Fruit fly (Drosophila melanogaster) whole organism, prepupa: Measurements from ENCODE around the gene CG10631.

Experiments
- Blimp-1 ChIP-seq: fragments of 200-800 bp; sonication (Bioruptor generic); optimal IDR thresholded peaks from 3 replicates; lab custom pipeline; 2017; ENCODE audit warnings: missing biosample characterization, missing genetic modification characterization, mild to moderate bottlenecking, moderate library complexity, missing genetic modification reagents
- CG10631 ChIP-seq: fragments of 200-800 bp; sonication (Bioruptor generic); optimal IDR thresholded peaks from 2 replicates; lab custom pipeline; 2016; ENCODE audit warnings: missing biosample characterization, missing genetic modification characterization
- CG11902 ChIP-seq: fragments of 200-800 bp; sonication (Bioruptor generic); optimal IDR thresholded peaks from 3 replicates; lab custom pipeline; 2016; ENCODE audit warnings: missing biosample characterization, missing genetic modification characterization
- CG15336 ChIP-seq: fragments of 200-800 bp; sonication (Bioruptor generic); IDR thresholded peaks from 2 replicates; pipeline ENCODE4 v1.3.6; 2022; ENCODE audit warnings: missing biosample characterization, missing genetic modification characterization
- CG1621 ChIP-seq: fragments of 200-800 bp; sonication (Bioruptor generic); optimal IDR thresholded peaks from 3 replicates; lab custom pipeline; 2018; ENCODE audit warnings: missing biosample characterization, mild to moderate bottlenecking, missing genetic modification characterization
- CG16779 ChIP-seq: fragments of 200-800 bp; sonication (Bioruptor generic); optimal IDR thresholded peaks from 3 replicates; lab custom pipeline; 2017; ENCODE audit warnings: missing biosample characterization, mild to moderate bottlenecking, missing genetic modification characterization
- CG3032 ChIP-seq: fragments of 200-800 bp; optimal IDR thresholded peaks from 2 replicates; lab custom pipeline; 2019; ENCODE audit warnings: missing biosample characterization, mild to moderate bottlenecking, missing genetic modification characterization, moderate library complexity
- CG31627 ChIP-seq: fragments of 200-800 bp; sonication (Bioruptor generic); optimal IDR thresholded peaks from 3 replicates; lab custom pipeline; 2016; ENCODE audit warnings: missing biosample characterization, missing genetic modification characterization
- CG34406 ChIP-seq: fragments of 200-800 bp; sonication (Bioruptor generic); optimal IDR thresholded peaks from 3 replicates; lab custom pipeline; 2016; ENCODE audit warnings: missing biosample characterization, missing genetic modification characterization
- CG3919 ChIP-seq: fragments of 200-800 bp; sonication (Bioruptor generic); optimal IDR thresholded peaks from 3 replicates; lab custom pipeline; 2016; ENCODE audit warnings: missing biosample characterization, missing genetic modification characterization
- CG4318 ChIP-seq: fragments of 200-800 bp; sonication (Bioruptor generic); optimal IDR thresholded peaks from 3 replicates; lab custom pipeline; 2017; ENCODE audit warnings: missing biosample characterization, mild to moderate bottlenecking, missing genetic modification characterization
- CG6163 ChIP-seq: fragments of 200-800 bp; sonication (Bioruptor generic); IDR thresholded peaks from 3 replicates; pipeline ENCODE4 v1.3.6; 2022; ENCODE audit warnings: missing biosample characterization, missing genetic modification characterization
- CG6792 ChIP-seq: fragments of 200-800 bp; sonication (Bioruptor generic); optimal IDR thresholded peaks from 3 replicates; lab custom pipeline; 2016; ENCODE audit warnings: missing biosample characterization, missing genetic modification characterization
- CG6808 ChIP-seq: fragments of 200-800 bp; sonication (Bioruptor generic); optimal IDR thresholded peaks from 3 replicates; lab custom pipeline; 2017; ENCODE audit warnings: missing biosample characterization, missing genetic modification characterization, mild to moderate bottlenecking, moderate library complexity, missing genetic modification reagents
- CG6854 ChIP-seq: fragments of 200-800 bp; sonication (Bioruptor generic); optimal IDR thresholded peaks from 2 replicates; lab custom pipeline; 2017; ENCODE audit warnings: missing biosample characterization, mild to moderate bottlenecking, missing genetic modification characterization
- CG7368 ChIP-seq: fragments of 200-800 bp; sonication (Bioruptor generic); optimal IDR thresholded peaks from 3 replicates; lab custom pipeline; 2016; ENCODE audit warnings: missing biosample characterization, missing genetic modification characterization
- CG8319 ChIP-seq: fragments of 200-800 bp; sonication (Bioruptor generic); optimal IDR thresholded peaks from 3 replicates; lab custom pipeline; 2016; ENCODE audit warnings: missing biosample characterization, missing genetic modification characterization
- CG8632 ChIP-seq: fragments of 200-800 bp; sonication (Bioruptor generic); optimal IDR thresholded peaks from 3 replicates; lab custom pipeline; 2016; ENCODE audit warnings: missing biosample characterization, missing genetic modification characterization
- CG9139 ChIP-seq: fragments of 200-800 bp; sonication (Bioruptor generic); optimal IDR thresholded peaks from 3 replicates; lab custom pipeline; 2017; ENCODE audit warnings: missing biosample characterization, mild to moderate bottlenecking, missing genetic modification characterization
- Eip75B ChIP-seq: fragments of 200-800 bp; sonication (Bioruptor generic); optimal IDR thresholded peaks from 3 replicates; lab custom pipeline; 2016; ENCODE audit warnings: missing biosample characterization, missing genetic modification characterization
- Eip78C ChIP-seq: fragments of 200-800 bp; sonication (Bioruptor generic); peaks from one replicate; lab custom pipeline; 2016; ENCODE audit warnings: missing biosample characterization, missing genetic modification characterization
- Ets96B ChIP-seq: fragments of 200-800 bp; optimal IDR thresholded peaks from 2 replicates; lab custom pipeline; 2019; ENCODE audit warnings: missing biosample characterization, mild to moderate bottlenecking, missing genetic modification characterization, moderate library complexity
- Gug ChIP-seq: fragments of 200-800 bp; sonication (Bioruptor generic); IDR thresholded peaks from 2 replicates; pipeline ENCODE4 v1.3.6; 2022; ENCODE audit warnings: missing biosample characterization, missing genetic modification characterization
- Hr38 ChIP-seq: sonication (Bioruptor generic); optimal IDR thresholded peaks from 2 replicates; lab custom pipeline; 2016; ENCODE audit warnings: missing biosample characterization, missing genetic modification characterization
- Hr39 ChIP-seq: fragments of 200-800 bp; sonication (Bioruptor generic); optimal IDR thresholded peaks from 2 replicates; lab custom pipeline; 2016; ENCODE audit warnings: missing biosample characterization, missing genetic modification characterization
- Lpt ChIP-seq: fragments of 200-800 bp; sonication (Bioruptor generic); optimal IDR thresholded peaks from 3 replicates; lab custom pipeline; 2016; ENCODE audit warnings: missing biosample characterization, missing genetic modification characterization
- Met ChIP-seq: fragments of 200-800 bp; sonication (Bioruptor generic); optimal IDR thresholded peaks from 3 replicates; lab custom pipeline; 2016; ENCODE audit warnings: missing biosample characterization, missing genetic modification characterization
- OdsH ChIP-seq: fragments of 200-800 bp; sonication (Bioruptor generic); optimal IDR thresholded peaks from 3 replicates; lab custom pipeline; 2016; ENCODE audit warnings: missing biosample characterization, missing genetic modification characterization
- Sox14 ChIP-seq: fragments of 200-800 bp; sonication (Bioruptor generic); optimal IDR thresholded peaks from 3 replicates; lab custom pipeline; 2016; ENCODE audit warnings: missing biosample characterization, missing genetic modification characterization
- achi ChIP-seq: fragments of 200-800 bp; sonication (Bioruptor generic); optimal IDR thresholded peaks from 3 replicates; lab custom pipeline; 2016; ENCODE audit warnings: missing biosample characterization, missing genetic modification characterization
- cyc ChIP-seq: fragments of 200-800 bp; sonication (Bioruptor generic); optimal IDR thresholded peaks from 3 replicates; lab custom pipeline; 2016; ENCODE audit warnings: missing biosample characterization, missing genetic modification characterization
- dac ChIP-seq: fragments of 200-800 bp; sonication (Bioruptor generic); optimal IDR thresholded peaks from 2 replicates; lab custom pipeline; 2017; ENCODE audit warnings: missing biosample characterization, mild to moderate bottlenecking, missing genetic modification characterization
- dsx ChIP-seq: fragments of 200-800 bp; optimal IDR thresholded peaks from 3 replicates; lab custom pipeline; 2019; ENCODE audit warnings: missing biosample characterization, mild to moderate bottlenecking, missing genetic modification characterization, moderate library complexity; ENCODE audit not compliant: poor library complexity, severe bottlenecking
- esn ChIP-seq: fragments of 200-800 bp; sonication (Bioruptor generic); optimal IDR thresholded peaks from 2 replicates; lab custom pipeline; 2016; ENCODE audit warnings: missing biosample characterization, mild to moderate bottlenecking, missing genetic modification characterization, moderate library complexity
- fd85E ChIP-seq: fragments of 200-800 bp; sonication (Bioruptor generic); optimal IDR thresholded peaks from 3 replicates; lab custom pipeline; 2016; ENCODE audit warnings: missing biosample characterization, missing genetic modification characterization
- fkh ChIP-seq: fragments of 200-800 bp; sonication (Bioruptor generic); optimal IDR thresholded peaks from 3 replicates; lab custom pipeline; 2017; ENCODE audit warnings: missing biosample characterization, mild to moderate bottlenecking, missing genetic modification characterization, moderate library complexity
- lz ChIP-seq: fragments of 200-800 bp; sonication (Bioruptor generic); optimal IDR thresholded peaks from 3 replicates; lab custom pipeline; 2016; ENCODE audit warnings: missing biosample characterization, missing genetic modification characterization
- pdm3 ChIP-seq: fragments of 200-800 bp; sonication (Bioruptor generic); optimal IDR thresholded peaks from 3 replicates; lab custom pipeline; 2016; ENCODE audit warnings: missing biosample characterization, missing genetic modification characterization
- salr ChIP-seq, 2 experiments: fragments of 200-800 bp; sonication (Bioruptor generic); optimal IDR thresholded peaks; 3 replicates each; lab custom pipeline; 2016 to 2018; ENCODE audit warnings: missing biosample characterization in 2 of 2, missing genetic modification characterization in 2 of 2, mild to moderate bottlenecking in 1 of 2
- spab ChIP-seq: fragments of 200-800 bp; sonication (Bioruptor generic); optimal IDR thresholded peaks from 2 replicates; lab custom pipeline; 2017; ENCODE audit warnings: missing biosample characterization, mild to moderate bottlenecking, missing genetic modification characterization, missing genetic modification reagents
- ss ChIP-seq, 2 experiments: fragments of 200-800 bp; sonication (Bioruptor generic); optimal IDR thresholded peaks; 2 replicates in 1 of 2; 3 replicates in 1 of 2; lab custom pipeline; 2017 to 2018; ENCODE audit warnings: mild to moderate bottlenecking in 2 of 2, missing biosample characterization in 2 of 2, missing genetic modification characterization in 2 of 2, moderate library complexity in 1 of 2
- svp ChIP-seq: fragments of 200-800 bp; sonication (Bioruptor generic); peaks from one replicate; lab custom pipeline; 2016; ENCODE audit warnings: missing biosample characterization, missing genetic modification characterization
- vri ChIP-seq: fragments of 200-800 bp; sonication (Bioruptor generic); optimal IDR thresholded peaks from 3 replicates; lab custom pipeline; 2016; ENCODE audit warnings: missing biosample characterization, mild to moderate bottlenecking, missing genetic modification characterization

The CG10631 gene

dm6 chr2L:19763773-19764580 is 7.3 kb upstream of the CG10631 start, which contains the start of gene fbp (continued):
- TF ChIP-seq CG6163 (GFP tag; lab: Robert Waterston, UW), result peak; percentile 53
- TF ChIP-seq fd85E, result peak; percentile 12
- peak; percentile 66 for TF ChIP-seq OdsH (GFP tag; lab: Kevin White, UChicago)
- TF ChIP-seq vri (GFP tag; lab: Kevin White, UChicago), result peak; percentile 32
- TF ChIP-seq CG4318 (GFP tag; lab: Kevin White, UChicago), result peak; percentile 79
- peak; percentile 60 for TF ChIP-seq CG31627 (GFP tag; lab: Kevin White, UChicago)
- TF ChIP-seq CG11902 (GFP tag; lab: Kevin White, UChicago), result peak; percentile 68
- peak; percentile 41 for TF ChIP-seq CG7368
- TF ChIP-seq cyc (GFP tag; lab: Kevin White, UChicago), result peak; percentile 57
- peak; percentile 69 for TF ChIP-seq CG6792 (GFP tag; lab: Kevin White, UChicago)

DNA sequence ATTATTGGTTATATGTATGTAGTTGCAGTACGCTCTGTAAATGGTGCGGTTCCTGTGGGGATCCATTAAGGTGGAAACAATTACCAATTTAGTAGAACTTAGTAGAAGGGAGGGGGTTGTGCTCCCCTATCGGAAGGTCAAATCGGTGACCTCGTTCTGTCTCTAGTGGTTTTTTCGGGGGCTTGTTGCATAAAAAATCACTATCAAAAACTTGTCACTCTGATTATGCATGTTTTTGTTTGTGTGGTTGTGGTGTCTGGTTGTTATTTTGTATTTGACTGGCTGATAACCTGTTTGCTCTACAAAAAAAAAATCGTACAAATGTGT is 6.7 kb upstream of the CG10631 start:
- TF ChIP-seq pdm3 (GFP tag; lab: Kevin White, UChicago) (no peak), svp (peak; percentile 91), Eip78C (GFP tag; lab: Kevin White, UChicago) (peak; percentile 27)

- TF ChIP-seq OdsH (GFP tag; lab: Kevin White, UChicago), result no peak
- peak; percentile 59 for TF ChIP-seq CG16779 (tag; lab: Kevin White, UChicago)
- TF ChIP-seq CG11902 (GFP tag; lab: Kevin White, UChicago), result peak; percentile 78
- TF ChIP-seq CG8632 (GFP tag; lab: Kevin White, UChicago), result peak; percentile 70
- peak; percentile 69 for TF ChIP-seq spab (GFP tag; lab: Kevin White, UChicago)
- peak; percentile 15 for TF ChIP-seq CG9139 (GFP tag; lab: Kevin White, UChicago)
- TF ChIP-seq Gug (GFP tag; lab: Robert Waterston, UW), result peak; percentile 92
- TF ChIP-seq vri (GFP tag; lab: Kevin White, UChicago), result peak; percentile 66
- TF ChIP-seq CG31627 (GFP tag; lab: Kevin White, UChicago), result peak; percentile 91
- peak; percentile 78 for TF ChIP-seq CG8319 (GFP tag; lab: Kevin White, UChicago)
- peak; percentile 92 for TF ChIP-seq Eip75B (GFP tag; lab: Kevin White, UChicago)
- peak; percentile 83 for TF ChIP-seq CG6792 (GFP tag; lab: Kevin White, UChicago)
- TF ChIP-seq Hr38 (GFP tag; lab: Kevin White, UChicago), result peak; percentile 65
- TF ChIP-seq CG34406 (GFP tag; lab: Kevin White, UChicago), result peak; percentile 82
- TF ChIP-seq Eip78C (GFP tag; lab: Kevin White, UChicago), result peak; percentile 92
- peak; percentile 85 for TF ChIP-seq CG15336 (GFP tag; lab: Robert Waterston, UW)
- peak; percentile 93 for TF ChIP-seq Hr39
- TF ChIP-seq ss (GFP tag; optimal IDR thresholded peaks at IDR 0.05; lab: Kevin White, UChicago), result peak in 1 of 2 experiments; percentile 80
- TF ChIP-seq CG3919 (GFP tag; lab: Kevin White, UChicago), result peak; percentile 87
- peak; percentile 93 for TF ChIP-seq esn (GFP tag; lab: Kevin White, UChicago)
- peak; percentile 55 for TF ChIP-seq Blimp-1 (GFP tag; lab: Kevin White, UChicago)
- peak; percentile 81 for TF ChIP-seq CG1621
- TF ChIP-seq achi (GFP tag; lab: Kevin White, UChicago), result peak; percentile 87
- TF ChIP-seq dsx (GFP tag; lab: Kevin White, UChicago), result no peak
- TF ChIP-seq dac (GFP tag; lab: Kevin White, UChicago), result peak; percentile 87
- peak; percentile 68 for TF ChIP-seq CG6854
- TF ChIP-seq fd85E, result no peak
- peak; percentile 86 for TF ChIP-seq Ets96B (tag; lab: Kevin White, UChicago)
- TF ChIP-seq CG6163 (GFP tag; lab: Robert Waterston, UW), result peak; percentile 92
- TF ChIP-seq Met (GFP tag; lab: Kevin White, UChicago), result peak; percentile 90
- TF ChIP-seq svp, result peak; percentile 91
- TF ChIP-seq cyc (GFP tag; lab: Kevin White, UChicago), result peak; percentile 90
- peak in 1 of 2 experiments; percentile 76 for TF ChIP-seq salr (GFP tag; optimal IDR thresholded peaks at IDR 0.05; lab: Kevin White, UChicago)
- TF ChIP-seq CG6808 (GFP tag; lab: Kevin White, UChicago), result peak; percentile 71
- TF ChIP-seq lz, result peak; percentile 93
- peak; percentile 89 for TF ChIP-seq CG3032
- peak; percentile 63 for TF ChIP-seq fkh (GFP tag; lab: Kevin White, UChicago)
- no peak for TF ChIP-seq CG10631 (GFP tag; lab: Kevin White, UChicago)
- TF ChIP-seq Lpt (GFP tag; lab: Kevin White, UChicago), result peak; percentile 78
- peak; percentile 91 for TF ChIP-seq Sox14 (GFP tag; lab: Kevin White, UChicago)
Measured at dm6 chr2L:19758511-19759128, 1.9 kb upstream of the CG10631 start, which contains the start of the genes CG10628 and Dus3. TSS of gene CG10628 (minus strand) at chr2L:19758615. TSS of gene Dus3 (plus strand) at chr2L:19758879.
